Fruit fly (Drosophila melanogaster): Measurements from ENCODE around the gene daed.

daed gene

DNA sequence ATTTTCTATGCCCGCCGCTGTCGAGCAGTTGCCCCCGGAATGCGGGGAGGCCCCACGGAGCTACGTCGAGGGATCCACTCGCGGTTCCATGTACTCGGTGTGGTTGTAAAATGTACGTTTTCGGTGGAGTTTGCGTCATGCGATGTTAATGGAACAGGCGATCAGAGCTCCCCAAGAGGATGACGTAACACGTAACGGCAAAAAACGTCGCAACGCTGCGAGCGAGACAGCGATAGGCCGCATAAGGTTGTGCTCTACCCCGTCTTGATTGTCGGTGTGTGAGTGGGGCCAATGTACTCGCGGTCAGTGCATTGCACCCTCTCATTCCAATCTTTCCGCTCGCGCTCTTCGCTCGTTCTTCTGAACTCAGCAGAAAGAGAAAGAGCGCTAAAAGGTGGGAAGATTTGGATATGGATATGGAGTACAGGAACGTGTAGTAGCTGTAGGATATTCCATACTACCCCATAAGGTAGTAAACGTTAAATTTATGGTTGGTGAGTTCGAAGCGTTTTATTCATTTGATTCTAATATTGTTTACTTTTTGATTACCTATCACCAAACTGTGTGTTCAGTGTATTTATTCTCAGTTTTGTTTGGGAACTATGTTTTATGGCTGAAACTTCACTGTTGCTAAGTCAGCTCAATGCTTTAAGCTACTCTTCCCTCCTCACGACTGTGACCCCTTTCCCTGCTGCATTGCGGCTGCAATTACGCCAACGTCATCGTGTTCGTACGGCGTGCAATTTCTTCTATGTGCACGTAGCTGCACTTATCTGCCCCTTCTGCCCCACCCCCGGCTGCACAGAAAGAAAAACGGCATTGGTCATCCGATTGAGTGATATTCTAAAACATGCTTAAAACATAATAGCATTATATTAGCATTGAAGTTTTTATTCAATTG is 15.7 kb downstream of the daed start (continued):
- TF ChIP-seq zen2 (GFP tag; IDR thresholded peaks at IDR 0.05; ENCODE audit: partially characterized antibody) (no peak), HLH3B (GFP tag; IDR thresholded peaks at IDR 0.05) (no peak), CG9876 (GFP tag; optimal IDR thresholded peaks at IDR 0.05) (no peak), CG30403 (GFP tag; optimal IDR thresholded peaks at IDR 0.05) (no peak), ab (GFP tag; optimal IDR thresholded peaks at IDR 0.05) (peak; percentile 40), vfl (GFP tag; optimal IDR thresholded peaks at IDR 0.05) (no peak), en (GFP tag; optimal IDR thresholded peaks at IDR 0.05) (no peak), CG8765 (GFP tag; IDR thresholded peaks at IDR 0.05) (no peak), CG7786 (GFP tag; optimal IDR thresholded peaks at IDR 0.05) (no peak), ftz-f1 (GFP tag; optimal IDR thresholded peaks at IDR 0.05) (peak; percentile 94), oc (tag; optimal IDR thresholded peaks at IDR 0.05) (no peak), BEAF-32 (GFP tag; optimal IDR thresholded peaks at IDR 0.05) (no peak), CG31365 (tag; optimal IDR thresholded peaks at IDR 0.05) (no peak), CG12942 (GFP tag; optimal IDR thresholded peaks at IDR 0.05) (no peak), prd (optimal IDR thresholded peaks at IDR 0.05) (no peak), prd (GFP tag; IDR thresholded peaks at IDR 0.05) (no peak), Deaf1 (tag; optimal IDR thresholded peaks at IDR 0.05) (peak; percentile 61), CG33213 (GFP tag; optimal IDR thresholded peaks at IDR 0.05) (no peak), Pdp1 (GFP tag; optimal IDR thresholded peaks at IDR 0.05) (peak in 1 of 2 experiments; percentile 100), CG2889 (GFP tag; IDR thresholded peaks at IDR 0.05) (no peak), CG8388 (GFP tag; optimal IDR thresholded peaks at IDR 0.05) (no peak), CG13894 (tag; optimal IDR thresholded peaks at IDR 0.05) (peak; percentile 82), Neu2 (GFP tag; optimal IDR thresholded peaks at IDR 0.05; ENCODE audit: borderline replicate concordance) (no peak), Xrp1 (GFP tag; IDR thresholded peaks at IDR 0.05) (no peak), B-H1 (GFP tag; IDR thresholded peaks at IDR 0.05) (no peak), CG32532 (GFP tag; IDR thresholded peaks at IDR 0.05) (no peak), CG1529 (GFP tag; optimal IDR thresholded peaks at IDR 0.05) (no peak), Dref (GFP tag; IDR thresholded peaks at IDR 0.05) (no peak), yki (optimal IDR thresholded peaks at IDR 0.05) (peak; percentile 50), CG12659 (GFP tag; optimal IDR thresholded peaks at IDR 0.05) (no peak), GATAe (GFP tag; conservative IDR thresholded peaks at IDR 0.05) (no peak), run (tag; optimal IDR thresholded peaks at IDR 0.05) (no peak), Myb (GFP tag; optimal IDR thresholded peaks at IDR 0.05) (no peak), CG32767 (GFP tag; IDR thresholded peaks at IDR 0.05) (no peak), Dip3 (GFP tag; optimal IDR thresholded peaks at IDR 0.05) (no peak), Spps (tag; optimal IDR thresholded peaks at IDR 0.05) (no peak), kni (GFP tag; optimal IDR thresholded peaks at IDR 0.05) (peak; percentile 88), hbn (GFP tag; IDR thresholded peaks at IDR 0.05; ENCODE audit: partially characterized antibody) (no peak), hb (GFP tag; IDR thresholded peaks at IDR 0.05; ENCODE audit: partially characterized antibody) (no peak), CG7839 (tag; optimal IDR thresholded peaks at IDR 0.05) (no peak), klu (GFP tag; IDR thresholded peaks at IDR 0.05) (no peak), CG18476 (GFP tag; optimal IDR thresholded peaks at IDR 0.05) (no peak), CG12391 (tag; optimal IDR thresholded peaks at IDR 0.05) (no peak), CG6765 (GFP tag; optimal IDR thresholded peaks at IDR 0.05) (no peak), CG10462 (GFP tag; optimal IDR thresholded peaks at IDR 0.05) (no peak), Gug (GFP tag; IDR thresholded peaks at IDR 0.05) (no peak), NfI (GFP tag; optimal IDR thresholded peaks at IDR 0.05) (no peak), vnd (GFP tag; IDR thresholded peaks at IDR 0.05; ENCODE audit: partially characterized antibody) (no peak), nerfin-1 (tag; optimal IDR thresholded peaks at IDR 0.05) (peak; percentile 4), gcm2 (GFP tag; optimal IDR thresholded peaks at IDR 0.05) (no peak)
